Fruit fly (Drosophila melanogaster) whole organism, pupa: Measurements from ENCODE around the gene Ir75a.

Experiments
- CG10348 ChIP-seq: fragments of 200-800 bp; sonication (Bioruptor generic); IDR thresholded peaks from 2 replicates; pipeline ENCODE4 v1.3.6; 2022; ENCODE audit warnings: missing biosample characterization, missing genetic modification characterization
- CG12605 ChIP-seq: fragments of 200-800 bp; sonication (Bioruptor generic); IDR thresholded peaks from 2 replicates; pipeline ENCODE4 v1.3.6; 2022; ENCODE audit warnings: missing biosample characterization, missing genetic modification characterization
- CG13204 ChIP-seq: fragments of 200-800 bp; sonication (Bioruptor generic); optimal IDR thresholded peaks from 2 replicates; lab custom pipeline; 2018; ENCODE audit warnings: missing biosample characterization, mild to moderate bottlenecking, missing genetic modification characterization, moderate library complexity
- CG14655 ChIP-seq: fragments of 200-800 bp; sonication (Bioruptor generic); optimal IDR thresholded peaks from 3 replicates; lab custom pipeline; 2017; ENCODE audit warnings: mild to moderate bottlenecking, missing biosample characterization, missing genetic modification reagents, missing genetic modification characterization
- CG15710 ChIP-seq: fragments of 200-800 bp; sonication (Bioruptor generic); optimal IDR thresholded peaks from 2 replicates; lab custom pipeline; 2018; ENCODE audit warnings: missing biosample characterization, mild to moderate bottlenecking, missing genetic modification characterization, moderate library complexity
- CG17806 ChIP-seq: fragments of 200-800 bp; sonication (Bioruptor generic); optimal IDR thresholded peaks from 2 replicates; lab custom pipeline; 2018; ENCODE audit warnings: missing biosample characterization, mild to moderate bottlenecking, missing genetic modification characterization, moderate library complexity
- CG32121 ChIP-seq: fragments of 200-800 bp; sonication (Bioruptor generic); IDR thresholded peaks from 2 replicates; pipeline ENCODE4 v1.3.6; 2022; ENCODE audit warnings: missing biosample characterization, missing genetic modification characterization
- CG34367 ChIP-seq: fragments of 200-800 bp; sonication (Bioruptor generic); optimal IDR thresholded peaks from 2 replicates; lab custom pipeline; 2018; ENCODE audit warnings: missing biosample characterization, mild to moderate bottlenecking, missing genetic modification characterization
- CG4496 ChIP-seq: fragments of 200-800 bp; sonication (Bioruptor generic); IDR thresholded peaks from 3 replicates; pipeline ENCODE4 v1.3.6; 2022; ENCODE audit warnings: missing biosample characterization, missing genetic modification characterization
- CG8159 ChIP-seq: fragments of 200-800 bp; sonication (Bioruptor generic); optimal IDR thresholded peaks from 3 replicates; lab custom pipeline; 2018; ENCODE audit warnings: missing biosample characterization, mild to moderate bottlenecking, missing genetic modification characterization, moderate library complexity
- CG8301 ChIP-seq: fragments of 200-800 bp; sonication (Bioruptor generic); optimal IDR thresholded peaks from 2 replicates; lab custom pipeline; 2018; ENCODE audit warnings: missing biosample characterization, mild to moderate bottlenecking, missing genetic modification characterization
- CG9948 ChIP-seq: fragments of 200-800 bp; sonication (Bioruptor generic); optimal IDR thresholded peaks from 2 replicates; lab custom pipeline; 2018; ENCODE audit warnings: missing biosample characterization, mild to moderate bottlenecking, missing genetic modification characterization, moderate library complexity
- D1 ChIP-seq: fragments of 200-800 bp; sonication (Bioruptor generic); optimal IDR thresholded peaks from 2 replicates; lab custom pipeline; 2018; ENCODE audit warnings: missing biosample characterization, mild to moderate bottlenecking, missing genetic modification characterization, moderate library complexity
- EcR ChIP-seq: fragments of 200-800 bp; sonication (Bioruptor generic); optimal IDR thresholded peaks from 3 replicates; lab custom pipeline; 2019; ENCODE audit warnings: missing biosample characterization, missing genetic modification characterization, mild to moderate bottlenecking, moderate library complexity, missing genetic modification reagents
- Ets98B ChIP-seq: fragments of 200-800 bp; sonication (Bioruptor generic); IDR thresholded peaks from 2 replicates; pipeline ENCODE4 v1.3.6; 2022; ENCODE audit warnings: missing biosample characterization, missing genetic modification characterization
- Pif1A ChIP-seq: fragments of 200-800 bp; sonication (Bioruptor generic); optimal IDR thresholded peaks from 3 replicates; lab custom pipeline; 2016; ENCODE audit warnings: missing biosample characterization, missing genetic modification characterization
- Pif1B ChIP-seq: fragments of 200-800 bp; sonication (Bioruptor generic); optimal IDR thresholded peaks from 3 replicates; lab custom pipeline; 2016; ENCODE audit warnings: missing biosample characterization, missing genetic modification characterization
- Snoo ChIP-seq: fragments of 200-800 bp; sonication (Bioruptor generic); optimal IDR thresholded peaks from 3 replicates; lab custom pipeline; 2017; ENCODE audit warnings: missing biosample characterization, mild to moderate bottlenecking, missing genetic modification characterization, inconsistent platforms
- fd96Ca ChIP-seq: fragments of 200-800 bp; sonication (Bioruptor generic); IDR thresholded peaks from 3 replicates; pipeline ENCODE4 v1.3.6; 2022; ENCODE audit warnings: missing biosample characterization, missing genetic modification characterization
- gl ChIP-seq: fragments of 200-800 bp; sonication (Bioruptor generic); optimal IDR thresholded peaks from 2 replicates; lab custom pipeline; 2018; ENCODE audit warnings: missing biosample characterization, mild to moderate bottlenecking, missing genetic modification characterization
- rn ChIP-seq: fragments of 200-800 bp; sonication (Bioruptor generic); IDR thresholded peaks from 2 replicates; pipeline ENCODE4 v1.3.6; 2022; ENCODE audit warnings: missing biosample characterization, missing genetic modification characterization

Gene Ir75a

DNA sequence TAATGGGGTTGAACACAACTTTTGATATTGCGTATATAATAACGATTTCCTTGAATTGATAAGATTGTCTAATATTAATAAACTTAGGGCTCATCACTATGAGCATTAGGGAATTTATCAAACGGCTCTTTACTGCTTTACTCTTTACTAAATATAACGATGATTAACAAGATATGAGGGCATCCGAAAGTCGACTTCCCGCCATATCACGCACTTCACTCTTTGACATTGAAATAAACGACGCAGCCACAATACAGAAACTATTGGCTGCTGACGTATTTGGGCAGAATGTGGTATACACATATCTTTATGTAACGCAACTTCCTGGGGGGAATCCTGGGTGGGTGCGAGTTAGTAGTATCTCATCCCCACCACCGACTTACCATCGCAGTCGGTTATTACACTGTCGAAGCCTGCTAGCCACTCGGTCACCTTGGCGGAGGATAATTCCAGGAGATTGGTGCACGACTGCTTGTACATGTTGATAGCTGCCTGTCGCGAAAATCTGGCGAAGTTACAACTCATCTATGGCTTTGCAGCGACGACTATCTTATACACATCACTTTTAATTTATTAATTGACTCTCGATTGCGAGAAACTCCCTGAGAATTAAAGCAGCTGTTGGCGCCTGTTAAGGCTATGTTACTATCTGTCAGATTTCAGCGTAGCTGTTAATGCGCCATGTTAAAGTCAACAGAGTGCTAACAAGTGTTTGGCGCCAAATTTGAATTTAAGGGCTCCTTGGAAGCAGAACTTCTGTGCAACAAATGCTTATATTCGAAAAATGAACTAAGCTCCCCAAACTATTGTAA, 25.4 kb upstream of the Ir75a start, which contains the start of gene CG5567:
TSS of gene CG5567 (minus strand) at position 653 of the 812 bp plus-strand sequence.
- TF ChIP-seq CG10348 = no peak
- peak; percentile 10 for TF ChIP-seq CG17806 (tag; lab: Kevin White, UChicago)
- no peak for TF ChIP-seq CG8301 (tag; lab: Kevin White, UChicago)
- peak; percentile 38 for TF ChIP-seq EcR
- no peak for TF ChIP-seq CG13204
- TF ChIP-seq rn (GFP tag; lab: Robert Waterston, UW) = no peak
- TF ChIP-seq D1 (tag; lab: Kevin White, UChicago) = no peak
- peak; percentile 2 for TF ChIP-seq Snoo (tag; lab: Kevin White, UChicago)
- TF ChIP-seq CG14655 (GFP tag; lab: Kevin White, UChicago) = no peak
- no peak for TF ChIP-seq CG8159
- no peak for TF ChIP-seq Pif1A (GFP tag; lab: Kevin White, UChicago)
- TF ChIP-seq fd96Ca (GFP tag; lab: Robert Waterston, UW) = 0 out of 3 replicates have a peak, but pooled peaks have one; percentile 17
- TF ChIP-seq CG34367 (tag; lab: Kevin White, UChicago) = no peak
- 0 out of 2 replicates have a peak, but pooled peaks have one; percentile 33 for TF ChIP-seq CG32121 (GFP tag; lab: Robert Waterston, UW)
- no peak for TF ChIP-seq CG9948 (tag; lab: Kevin White, UChicago)
- TF ChIP-seq CG4496 (GFP tag; lab: Robert Waterston, UW) = no peak; the same call in 2 of the 3 replicates
- TF ChIP-seq Pif1B (GFP tag; lab: Kevin White, UChicago) = no peak
- TF ChIP-seq gl (tag; lab: Kevin White, UChicago) = no peak
- 0 out of 2 replicates have a peak, but pooled peaks have one; percentile 19 for TF ChIP-seq CG12605 (GFP tag; lab: Robert Waterston, UW)
- no peak for TF ChIP-seq CG15710 (tag; lab: Kevin White, UChicago)
- TF ChIP-seq Ets98B = no peak

dm6 chr3L:17841085-17841606, 23.4 kb upstream of the Ir75a start, which contains the start of gene CG5577:
TSS of gene CG5577 (minus strand) at chr3L:17841427.
- TF ChIP-seq EcR = peak; percentile 89
- no peak for TF ChIP-seq CG13204
- no peak for TF ChIP-seq CG14655 (GFP tag; lab: Kevin White, UChicago)
- no peak for TF ChIP-seq CG34367 (tag; lab: Kevin White, UChicago)
- no peak for TF ChIP-seq Snoo (tag; lab: Kevin White, UChicago)
- no peak for TF ChIP-seq gl (tag; lab: Kevin White, UChicago)
- peak; percentile 87 for TF ChIP-seq CG4496 (GFP tag; lab: Robert Waterston, UW)
- no peak for TF ChIP-seq CG8301 (tag; lab: Kevin White, UChicago)
- 0 out of 2 replicates have a peak, but pooled peaks have one; percentile 25 for TF ChIP-seq CG32121 (GFP tag; lab: Robert Waterston, UW)
- TF ChIP-seq fd96Ca (GFP tag; lab: Robert Waterston, UW) = no peak

DNA sequence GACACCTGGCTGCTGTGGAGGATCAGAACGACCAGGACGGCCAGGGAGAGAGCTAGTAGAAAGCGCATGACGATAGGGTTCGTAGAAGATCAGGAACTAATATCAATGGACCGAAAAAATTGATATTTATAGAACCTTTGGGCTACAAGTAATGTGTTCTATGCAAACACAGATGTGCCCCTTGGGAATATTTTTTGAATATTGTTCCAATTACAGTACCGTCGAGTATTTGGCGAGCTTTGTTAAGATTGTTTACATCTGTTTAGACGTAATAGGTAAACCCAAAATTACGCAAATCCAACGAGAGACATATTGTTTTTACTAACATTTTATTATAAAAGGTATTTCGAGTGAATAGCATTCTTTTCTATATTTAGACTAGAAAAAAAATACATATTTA, 17.4 kb upstream of the Ir75a start, which contains the start of gene CG32189:
TSS of gene CG32189 (minus strand) at position 101 of the 400 bp plus-strand sequence.
- no peak for TF ChIP-seq Pif1B (GFP tag; lab: Kevin White, UChicago)
- TF ChIP-seq CG17806 (tag; lab: Kevin White, UChicago) = no peak
- no peak for TF ChIP-seq CG14655 (GFP tag; lab: Kevin White, UChicago)

- TF ChIP-seq D1 (tag; lab: Kevin White, UChicago) (no peak), CG4496 (GFP tag; lab: Robert Waterston, UW) (no peak), fd96Ca (GFP tag; lab: Robert Waterston, UW) (no peak), CG15710 (tag; lab: Kevin White, UChicago) (no peak)
Observed at dm6 chr3L:17833525-17833924, 15.8 kb upstream of the Ir75a start, which contains the start of gene CG32188. TSS of gene CG32188 (minus strand) at chr3L:17833625.

DNA sequence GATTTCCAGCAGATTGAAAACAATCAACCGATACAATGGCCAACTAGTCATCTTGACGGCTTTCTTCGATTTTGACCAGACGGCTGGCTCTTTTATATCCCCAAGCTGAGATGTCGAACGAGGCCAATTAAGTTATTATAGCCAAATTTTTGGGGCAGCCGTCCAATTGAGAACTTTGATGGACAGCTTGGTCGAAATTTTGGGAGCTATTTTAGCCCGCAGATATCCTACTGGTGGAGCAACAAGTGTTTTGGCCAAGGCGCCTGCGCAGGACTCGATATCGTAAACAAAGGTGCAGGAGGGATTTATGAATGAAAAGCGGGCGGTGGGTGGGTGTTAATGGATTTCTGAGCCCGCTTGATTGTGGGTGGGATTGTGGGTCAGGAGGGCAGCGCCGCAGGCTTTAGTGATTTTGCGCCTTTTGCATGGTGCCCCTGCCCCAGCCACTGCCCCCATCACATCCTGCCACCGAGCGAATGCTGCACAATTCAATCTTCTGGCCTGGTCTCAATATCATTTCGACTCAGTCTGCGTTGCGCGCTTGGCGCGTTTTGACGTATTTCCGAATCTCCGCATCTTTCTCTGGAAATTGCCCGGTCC, 5.2 kb upstream of the Ir75a start, which contains the start of the genes Ir75c and Grd:
TSS of gene Ir75c (minus strand) at position 51 of the 600 bp plus-strand sequence.
TSS of gene Grd (plus strand) at position 550 of the 600 bp plus-strand sequence.
- TF ChIP-seq CG17806 (tag; lab: Kevin White, UChicago) = no peak
- peak; percentile 71; the same call in 1 of the 2 replicates for TF ChIP-seq CG12605 (GFP tag; lab: Robert Waterston, UW)

DNA sequence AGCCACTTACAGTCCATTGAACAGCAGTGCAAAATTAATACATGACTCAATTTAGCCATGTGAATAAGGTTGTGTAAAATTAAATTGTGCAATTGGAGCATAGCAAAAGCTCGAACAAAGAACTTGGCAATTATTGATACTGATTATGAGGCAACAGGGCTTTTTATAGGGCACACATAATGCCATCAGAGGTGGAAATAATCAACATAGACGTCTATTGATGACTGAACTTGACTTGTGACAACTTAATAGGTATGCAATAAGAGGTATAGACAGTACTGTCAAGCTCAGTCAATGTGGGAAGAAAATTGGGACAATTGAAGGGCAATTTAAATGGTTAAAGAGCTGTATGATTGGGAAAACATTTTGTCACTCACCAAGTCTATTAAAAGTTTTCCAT, 2.4 kb upstream of the Ir75a start, which contains the start of gene Ir75b:
TSS of gene Ir75b (minus strand) at position 101 of the 400 bp plus-strand sequence.
- TF ChIP-seq CG8159 (no peak), D1 (tag; lab: Kevin White, UChicago) (no peak), Pif1B (GFP tag; lab: Kevin White, UChicago) (no peak), CG4496 (GFP tag; lab: Robert Waterston, UW) (no peak), Ets98B (no peak), CG12605 (GFP tag; lab: Robert Waterston, UW) (no peak), CG14655 (GFP tag; lab: Kevin White, UChicago) (no peak), gl (tag; lab: Kevin White, UChicago) (no peak), Pif1A (GFP tag; lab: Kevin White, UChicago) (no peak), CG10348 (no peak), EcR (no peak), fd96Ca (GFP tag; lab: Robert Waterston, UW) (no peak), CG8301 (tag; lab: Kevin White, UChicago) (no peak), CG15710 (tag; lab: Kevin White, UChicago) (no peak), CG34367 (tag; lab: Kevin White, UChicago) (no peak), CG9948 (tag; lab: Kevin White, UChicago) (no peak), rn (GFP tag; lab: Robert Waterston, UW) (no peak), CG17806 (tag; lab: Kevin White, UChicago) (no peak), Snoo (tag; lab: Kevin White, UChicago) (no peak)
- TF ChIP-seq, all 21 proteins: peak for 0
